Worm (Caenorhabditis elegans) whole organism, L2 larva: ENCODE measurements around the gene hst-3.1.

Experiments
- C34F6.9 ChIP-seq: fragments of 150-350 bp; optimal IDR thresholded peaks from 2 replicates; lab custom pipeline; 2014; ENCODE audit warnings: missing biosample characterization, missing genetic modification characterization
- F13H6.1 ChIP-seq: sonication (generic microtip); optimal IDR thresholded peaks from 2 replicates; lab custom pipeline; 2016; ENCODE audit warnings: missing genetic modification characterization, missing compliant biosample characterization
- R02D3.7 ChIP-seq: fragments of 150-350 bp; optimal IDR thresholded peaks from 2 replicates; lab custom pipeline; 2014; ENCODE audit warnings: missing biosample characterization, missing genetic modification characterization
- ZK546.5 ChIP-seq: sonication (generic microtip); optimal IDR thresholded peaks from 2 replicates; lab custom pipeline; 2017; ENCODE audit warnings: missing biosample characterization, missing genetic modification characterization
- alr-1 ChIP-seq: fragments of 150-350 bp; optimal IDR thresholded peaks from 2 replicates; lab custom pipeline; 2014; ENCODE audit warnings: missing biosample characterization, missing genetic modification characterization
- aly-2 ChIP-seq: fragments of 150-350 bp; optimal IDR thresholded peaks from 2 replicates; lab custom pipeline; 2014; ENCODE audit warnings: missing biosample characterization, missing genetic modification characterization
- blmp-1 ChIP-seq: sonication (generic microtip); optimal IDR thresholded peaks from 2 replicates; lab custom pipeline; 2017; ENCODE audit warnings: missing genetic modification characterization, mild to moderate bottlenecking, missing compliant biosample characterization, antibody characterized with exemption, moderate library complexity; ENCODE audit not compliant: insufficient read depth
- ceh-16 ChIP-seq: fragments of 150-350 bp; optimal IDR thresholded peaks from 2 replicates; lab custom pipeline; 2014; ENCODE audit warnings: missing biosample characterization, missing genetic modification characterization
- ceh-82 ChIP-seq: fragments of 150-350 bp; optimal IDR thresholded peaks from 2 replicates; lab custom pipeline; 2014; ENCODE audit warnings: missing biosample characterization, missing genetic modification characterization
- crh-2 ChIP-seq: sonication (generic microtip); optimal IDR thresholded peaks from 2 replicates; lab custom pipeline; 2017; ENCODE audit warnings: missing biosample characterization, missing genetic modification characterization
- dmd-4 ChIP-seq: sonication (generic microtip); optimal IDR thresholded peaks from 2 replicates; lab custom pipeline; 2017; ENCODE audit warnings: missing biosample characterization, missing genetic modification characterization
- elt-1 ChIP-seq: fragments of 150-350 bp; optimal IDR thresholded peaks from 2 replicates; lab custom pipeline; 2014; ENCODE audit warnings: missing biosample characterization, missing genetic modification characterization
- fos-1 ChIP-seq: fragments of 150-350 bp; optimal IDR thresholded peaks from 2 replicates; lab custom pipeline; 2014; ENCODE audit warnings: missing biosample characterization, missing genetic modification characterization
- gmeb-1 ChIP-seq: fragments of 150-350 bp; optimal IDR thresholded peaks from 2 replicates; lab custom pipeline; 2014; ENCODE audit warnings: missing biosample characterization, missing genetic modification characterization
- lin-11 ChIP-seq: fragments of 150-350 bp; sonication (generic microtip); optimal IDR thresholded peaks from 2 replicates; lab custom pipeline; 2014; ENCODE audit warnings: missing biosample characterization, missing genetic modification characterization, inconsistent platforms, mixed read lengths
- lin-13 ChIP-seq: fragments of 150-350 bp; optimal IDR thresholded peaks from 2 replicates; lab custom pipeline; 2014; ENCODE audit warnings: missing biosample characterization, missing genetic modification reagents, missing genetic modification characterization
- lin-39 ChIP-seq: fragments of 150-350 bp; optimal IDR thresholded peaks from 2 replicates; lab custom pipeline; 2014; ENCODE audit warnings: missing biosample characterization, missing genetic modification reagents, missing genetic modification characterization
- mbf-1 ChIP-seq: sonication (generic microtip); optimal IDR thresholded peaks from 2 replicates; lab custom pipeline; 2017; ENCODE audit warnings: missing biosample characterization, missing genetic modification characterization
- mdl-1 ChIP-seq, 2 experiments: fragments of 150-350 bp in 1 of 2; sonication (generic microtip) in 1 of 2; optimal IDR thresholded peaks; 2 replicates each; lab custom pipeline; 2017; ENCODE audit warnings: missing biosample characterization in 2 of 2, missing genetic modification characterization in 2 of 2
- nhr-10 ChIP-seq: sonication (generic microtip); optimal IDR thresholded peaks from 2 replicates; lab custom pipeline; 2017; ENCODE audit warnings: missing biosample characterization, missing genetic modification characterization
- nhr-11 ChIP-seq: fragments of 150-350 bp; optimal IDR thresholded peaks from 2 replicates; lab custom pipeline; 2014; ENCODE audit warnings: missing biosample characterization, missing genetic modification characterization
- nhr-12 ChIP-seq: fragments of 150-350 bp; optimal IDR thresholded peaks from 2 replicates; lab custom pipeline; 2014; ENCODE audit warnings: missing biosample characterization, missing genetic modification characterization
- nhr-129 ChIP-seq: fragments of 150-350 bp; optimal IDR thresholded peaks from 2 replicates; lab custom pipeline; 2014; ENCODE audit warnings: missing biosample characterization, missing genetic modification characterization
- nhr-21 ChIP-seq: fragments of 150-350 bp; optimal IDR thresholded peaks from 2 replicates; lab custom pipeline; 2014; ENCODE audit warnings: missing biosample characterization, missing genetic modification characterization
- nhr-23 ChIP-seq: fragments of 150-350 bp; optimal IDR thresholded peaks from 2 replicates; lab custom pipeline; 2014; ENCODE audit warnings: missing biosample characterization, missing genetic modification reagents, missing genetic modification characterization
- nhr-237 ChIP-seq: fragments of 150-350 bp; optimal IDR thresholded peaks from 2 replicates; lab custom pipeline; 2014; ENCODE audit warnings: missing biosample characterization, missing genetic modification characterization
- nhr-25 ChIP-seq: fragments of 150-350 bp; sonication (generic microtip); optimal IDR thresholded peaks from 3 replicates; lab custom pipeline; 2014; ENCODE audit warnings: missing biosample characterization, missing genetic modification characterization
- nhr-77 ChIP-seq: fragments of 150-350 bp; optimal IDR thresholded peaks from 2 replicates; lab custom pipeline; 2014; ENCODE audit warnings: missing biosample characterization, missing genetic modification characterization
- skn-1 ChIP-seq: sonication (generic microtip); optimal IDR thresholded peaks from 2 replicates; lab custom pipeline; 2017; ENCODE audit warnings: missing biosample characterization, missing genetic modification characterization
- sma-9 ChIP-seq, 2 experiments: fragments of 150-350 bp in 1 of 2; sonication (generic microtip) in 1 of 2; optimal IDR thresholded peaks; 2 replicates each; lab custom pipeline; 2014 to 2016; ENCODE audit warnings: missing genetic modification characterization in 2 of 2, mild to moderate bottlenecking in 1 of 2, missing biosample characterization in 1 of 2, missing compliant biosample characterization in 1 of 2, missing genetic modification reagents in 1 of 2, moderate library complexity in 1 of 2
- snpc-4 ChIP-seq: fragments of 150-350 bp; optimal IDR thresholded peaks from 2 replicates; lab custom pipeline; 2014; ENCODE audit warnings: missing biosample characterization, missing genetic modification characterization
- unc-39 ChIP-seq: fragments of 150-350 bp; optimal IDR thresholded peaks from 2 replicates; lab custom pipeline; 2014; ENCODE audit warnings: missing biosample characterization, missing genetic modification characterization
- unc-55 ChIP-seq: fragments of 150-350 bp; sonication (generic microtip); optimal IDR thresholded peaks from 3 replicates; lab custom pipeline; 2014; ENCODE audit warnings: missing biosample characterization, missing genetic modification reagents, missing genetic modification characterization
- unc-62 ChIP-seq: fragments of 150-350 bp; optimal IDR thresholded peaks from 2 replicates; lab custom pipeline; 2014; ENCODE audit warnings: missing biosample characterization, missing genetic modification reagents, missing genetic modification characterization
- zag-1 ChIP-seq: fragments of 150-350 bp; optimal IDR thresholded peaks from 2 replicates; lab custom pipeline; 2014; ENCODE audit warnings: missing biosample characterization, missing genetic modification characterization
- ztf-1 ChIP-seq: fragments of 200-800 bp; sonication (Bioruptor generic); conservative IDR thresholded peaks from 2 replicates; pipeline ENCODE4 v1.3.6; 2022; ENCODE audit warnings: missing genetic modification characterization, missing compliant biosample characterization
- ztf-11 ChIP-seq: sonication (generic microtip); optimal IDR thresholded peaks from 2 replicates; lab custom pipeline; 2017; ENCODE audit warnings: missing biosample characterization, missing genetic modification characterization
- ztf-4 ChIP-seq: fragments of 150-350 bp; optimal IDR thresholded peaks from 2 replicates; lab custom pipeline; 2014; ENCODE audit warnings: missing biosample characterization, missing genetic modification characterization

hst-3.1 gene

ce11 chrII:6173400-6173799 lies 4.3 kb upstream of the hst-3.1 start, which contains the start of gene F40H3.2:
TSS of gene F40H3.2 (plus strand) at chrII:6173649.
- TF ChIP-seq nhr-25 (tag; lab: Kevin White, UChicago), result peak; percentile 21
- TF ChIP-seq crh-2, result no peak
- TF ChIP-seq sma-9 (GFP tag; optimal IDR thresholded peaks at IDR 0.05; lab: Kevin White, UChicago), result no peak
- TF ChIP-seq sma-9 (tag; optimal IDR thresholded peaks at IDR 0.05; lab: Kevin White, UChicago), result no peak
- no peak for TF ChIP-seq F13H6.1
- no peak for TF ChIP-seq snpc-4 (tag; lab: Kevin White, UChicago)
- TF ChIP-seq blmp-1 (tag; lab: Kevin White, UChicago), result peak; percentile 15
- no peak for TF ChIP-seq elt-1 (tag; lab: Kevin White, UChicago)

ce11 chrII:6171228-6171627 lies 2.2 kb upstream of the hst-3.1 start, which contains the start of gene F40H3.3:
TSS of gene F40H3.3 (plus strand) at chrII:6171507.
- peak; percentile 11 for TF ChIP-seq lin-39 (tag; lab: Kevin White, UChicago)
- TF ChIP-seq unc-39 (tag; lab: Kevin White, UChicago), result no peak

DNA sequence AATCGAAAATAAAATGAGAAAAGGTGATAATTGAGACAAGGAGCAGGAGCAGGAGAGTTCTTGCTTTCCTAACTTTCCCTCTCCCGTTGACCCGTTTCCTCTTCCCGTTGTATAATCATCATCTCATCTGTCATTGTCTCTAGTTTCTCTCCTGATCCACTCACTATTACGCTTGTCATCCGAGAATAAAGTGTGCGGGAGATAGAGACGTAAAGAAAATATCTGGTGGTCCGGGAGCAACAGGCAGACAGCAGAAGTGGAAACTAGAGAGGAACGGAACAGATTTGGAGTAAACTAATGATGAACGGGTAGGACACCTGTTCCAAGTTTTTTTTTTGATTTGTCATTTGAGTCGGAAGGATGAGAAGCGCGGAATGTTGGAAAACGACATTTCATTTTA lies 1.2 kb upstream of the hst-3.1 start:
- TF ChIP-seq lin-13 (GFP tag; lab: Kevin White, UChicago) (no peak), F13H6.1 (peak; percentile 53), alr-1 (tag; lab: Kevin White, UChicago) (no peak), ceh-16 (tag; lab: Kevin White, UChicago) (no peak), sma-9 (GFP tag; optimal IDR thresholded peaks at IDR 0.05; lab: Kevin White, UChicago) (peak; percentile 16), sma-9 (tag; optimal IDR thresholded peaks at IDR 0.05; lab: Kevin White, UChicago) (no peak), skn-1 (tag; lab: Kevin White, UChicago) (no peak), ceh-82 (tag; lab: Kevin White, UChicago) (no peak), nhr-237 (tag; lab: Kevin White, UChicago) (no peak), nhr-129 (tag; lab: Kevin White, UChicago) (peak; percentile 43), mbf-1 (tag; lab: Kevin White, UChicago) (no peak), nhr-23 (tag; lab: Kevin White, UChicago) (no peak)

DNA sequence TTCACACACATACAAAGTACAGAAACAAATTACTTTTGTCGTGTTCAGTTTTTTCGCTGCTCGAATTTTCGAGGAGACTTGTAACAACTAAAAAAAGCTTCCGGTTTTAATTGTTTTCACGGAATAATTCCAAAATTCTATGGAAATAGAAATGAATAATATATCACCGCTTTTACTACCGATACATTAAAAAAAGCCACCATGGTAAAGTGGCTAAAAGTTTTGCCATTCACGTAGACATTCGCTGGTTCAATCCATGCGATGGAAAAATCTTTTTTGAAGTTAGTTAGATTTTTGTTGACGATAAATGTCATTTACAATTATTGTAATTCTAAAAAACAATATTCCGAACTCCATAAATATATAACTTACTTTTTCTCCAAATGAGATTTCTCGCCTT lies 342 bp downstream of the hst-3.1 start:
- no peak for TF ChIP-seq nhr-77 (tag; lab: Kevin White, UChicago)
- no peak for TF ChIP-seq dmd-4
- TF ChIP-seq ztf-4, result no peak
- no peak for TF ChIP-seq mdl-1 (tag; optimal IDR thresholded peaks at IDR 0.05; lab: Kevin White, UChicago)
- no peak for TF ChIP-seq snpc-4 (tag; lab: Kevin White, UChicago)
- TF ChIP-seq mbf-1 (tag; lab: Kevin White, UChicago), result no peak
- TF ChIP-seq sma-9 (GFP tag; optimal IDR thresholded peaks at IDR 0.05; lab: Kevin White, UChicago), result no peak
- no peak for TF ChIP-seq sma-9 (tag; optimal IDR thresholded peaks at IDR 0.05; lab: Kevin White, UChicago)
- TF ChIP-seq gmeb-1, result no peak

DNA sequence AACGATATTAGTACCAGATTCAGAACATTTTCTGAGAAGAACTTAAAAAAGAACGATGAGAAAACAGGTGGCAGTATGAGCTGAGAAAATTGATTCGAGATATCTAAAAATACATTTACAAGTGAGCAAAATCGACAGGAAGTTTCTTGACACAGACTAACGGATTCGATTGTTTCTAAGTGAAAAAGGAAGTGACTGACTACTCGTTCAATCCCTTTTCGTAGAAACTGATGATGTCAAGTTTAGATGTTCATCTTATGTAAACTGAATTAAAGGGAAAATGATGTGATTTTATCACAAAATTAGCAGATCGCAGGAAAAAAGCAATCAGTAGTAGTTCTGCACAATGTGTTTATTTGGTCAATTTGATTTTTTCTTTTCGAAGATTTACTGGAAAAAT lies 3.9 kb downstream of the hst-3.1 start:
- TF ChIP-seq F13H6.1, result no peak
- no peak for TF ChIP-seq unc-62
- no peak for TF ChIP-seq nhr-237 (tag; lab: Kevin White, UChicago)
- no peak for TF ChIP-seq nhr-11
- TF ChIP-seq dmd-4, result no peak
- TF ChIP-seq ZK546.5, result no peak
- no peak for TF ChIP-seq nhr-12 (tag; lab: Kevin White, UChicago)
- no peak for TF ChIP-seq lin-11
- no peak for TF ChIP-seq R02D3.7 (tag; lab: Kevin White, UChicago)
- TF ChIP-seq ceh-16 (tag; lab: Kevin White, UChicago), result no peak
- no peak for TF ChIP-seq ztf-11 (tag; lab: Kevin White, UChicago)
- TF ChIP-seq C34F6.9 (tag; lab: Kevin White, UChicago), result no peak
- no peak for TF ChIP-seq nhr-25 (tag; lab: Kevin White, UChicago)
- no peak for TF ChIP-seq sma-9 (GFP tag; optimal IDR thresholded peaks at IDR 0.05; lab: Kevin White, UChicago)
- TF ChIP-seq sma-9 (tag; optimal IDR thresholded peaks at IDR 0.05; lab: Kevin White, UChicago), result no peak
- no peak for TF ChIP-seq lin-13 (GFP tag; lab: Kevin White, UChicago)
- TF ChIP-seq nhr-10 (tag; lab: Kevin White, UChicago), result no peak
- TF ChIP-seq, all 48 proteins: peak for 0

DNA sequence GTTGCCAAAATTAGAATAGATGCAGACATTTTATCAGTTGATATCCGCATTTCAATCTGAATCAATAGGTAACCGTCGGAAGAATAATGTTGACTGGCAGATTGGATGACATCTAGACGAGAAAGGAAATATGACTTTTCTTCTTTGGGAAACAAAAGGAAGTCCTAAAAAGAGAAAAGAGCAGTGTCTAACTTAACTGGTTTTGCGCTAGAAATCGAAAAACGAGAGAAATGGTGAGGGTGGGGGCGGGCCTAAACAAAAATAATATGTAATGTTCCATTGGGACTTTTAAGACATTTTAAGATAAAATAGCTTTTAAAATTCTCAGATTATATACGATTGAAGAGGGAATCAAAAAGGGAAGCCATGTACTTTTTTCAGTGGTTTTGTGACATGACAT lies 8.1 kb downstream of the hst-3.1 start, which contains the start of gene exp-1:
Gene exp-1, minus strand, starts transcription at position 101 of the 400 bp plus-strand sequence.
- TF ChIP-seq blmp-1 (tag; lab: Kevin White, UChicago) (no peak), zag-1 (tag; lab: Kevin White, UChicago) (no peak), gmeb-1 (no peak), nhr-25 (tag; lab: Kevin White, UChicago) (no peak), nhr-237 (tag; lab: Kevin White, UChicago) (no peak), ztf-4 (no peak), lin-11 (no peak), unc-39 (tag; lab: Kevin White, UChicago) (no peak), unc-55 (GFP tag; lab: Kevin White, UChicago) (no peak), ztf-11 (tag; lab: Kevin White, UChicago) (no peak), C34F6.9 (tag; lab: Kevin White, UChicago) (no peak), nhr-21 (tag; lab: Kevin White, UChicago) (no peak), lin-39 (tag; lab: Kevin White, UChicago) (no peak), fos-1 (tag; lab: Kevin White, UChicago) (no peak), dmd-4 (no peak), lin-13 (GFP tag; lab: Kevin White, UChicago) (no peak), ztf-1 (GFP tag; lab: Robert Waterston, UW) (no peak), aly-2 (no peak)
